Worm (Caenorhabditis elegans) whole organism, L1 larva: ENCODE results near the gene Y50D4A.4.

Experiments
- C16A3.4 ChIP-seq: fragments of 150-350 bp; optimal IDR thresholded peaks from 2 replicates; lab custom pipeline; 2014; ENCODE audit warnings: missing biosample characterization, missing genetic modification characterization
- F16B12.6 ChIP-seq: fragments of 150-350 bp; optimal IDR thresholded peaks from 2 replicates; lab custom pipeline; 2014; ENCODE audit warnings: missing biosample characterization, missing genetic modification characterization
- alr-1 ChIP-seq: fragments of 200-800 bp; sonication (Bioruptor generic); optimal IDR thresholded peaks from 2 replicates; lab custom pipeline; 2018; ENCODE audit warnings: borderline replicate concordance, mild to moderate bottlenecking, missing genetic modification characterization, missing compliant biosample characterization
- blmp-1 ChIP-seq: fragments of 150-350 bp; optimal IDR thresholded peaks from 2 replicates; lab custom pipeline; 2014; ENCODE audit warnings: missing biosample characterization, missing genetic modification characterization
- ceh-82 ChIP-seq, 3 experiments: fragments of 150-350 bp in 1 of 3; sonication (generic microtip) in 2 of 3; optimal IDR thresholded peaks; 2 replicates each; lab custom pipeline; 2014 to 2017; ENCODE audit warnings: missing biosample characterization in 3 of 3, missing genetic modification characterization in 3 of 3
- ceh-88 ChIP-seq: fragments of 200-800 bp; sonication (Bioruptor generic); IDR thresholded peaks from 2 replicates; pipeline ENCODE4 v1.3.6; 2022; ENCODE audit warnings: missing genetic modification characterization, missing compliant biosample characterization
- dpl-1 ChIP-seq, 3 experiments: fragments of 150-350 bp in 2 of 3; sonication (generic microtip) in 1 of 3; optimal IDR thresholded peaks; 2 replicates each; lab custom pipeline; 2014 to 2017; ENCODE audit warnings: missing biosample characterization in 3 of 3, missing genetic modification characterization in 3 of 3, missing genetic modification reagents in 3 of 3
- dsc-1 ChIP-seq: sonication (generic microtip); optimal IDR thresholded peaks from 2 replicates; lab custom pipeline; 2016; ENCODE audit warnings: mild to moderate bottlenecking, missing genetic modification characterization, missing compliant biosample characterization
- efl-1 ChIP-seq, 4 experiments: fragments of 150-350 bp; optimal IDR thresholded peaks in 3 of 4; peaks in 1 of 4; 1 replicate in 1 of 4; 2 replicates in 3 of 4; lab custom pipeline; 2014; ENCODE audit warnings: missing biosample characterization in 2 of 4, missing genetic modification characterization in 2 of 4, missing genetic modification reagents in 2 of 4
- egl-13 ChIP-seq: sonication (generic microtip); optimal IDR thresholded peaks from 2 replicates; lab custom pipeline; 2016; ENCODE audit warnings: missing genotype, missing genetic modification reagents, missing genetic modification characterization, missing compliant biosample characterization
- elt-2 ChIP-seq: sonication (generic microtip); optimal IDR thresholded peaks from 2 replicates; lab custom pipeline; 2016; ENCODE audit warnings: missing genetic modification characterization, mild to moderate bottlenecking, inconsistent platforms, missing compliant biosample characterization, missing genetic modification reagents
- fkh-8 ChIP-seq: sonication (generic microtip); optimal IDR thresholded peaks from 2 replicates; lab custom pipeline; 2016; ENCODE audit warnings: mild to moderate bottlenecking, missing genetic modification characterization, missing compliant biosample characterization
- isw-1 ChIP-seq: fragments of 200-800 bp; sonication (Bioruptor generic); IDR thresholded peaks from 2 replicates; pipeline ENCODE4 v1.3.6; 2022; ENCODE audit warnings: missing genetic modification characterization, missing compliant biosample characterization
- lin-13 ChIP-seq: fragments of 150-350 bp; optimal IDR thresholded peaks from 2 replicates; lab custom pipeline; 2014; ENCODE audit warnings: missing biosample characterization, missing genetic modification reagents, missing genetic modification characterization
- lin-14 ChIP-seq: fragments of 200-800 bp; sonication (Bioruptor generic); optimal IDR thresholded peaks from 2 replicates; lab custom pipeline; 2018; ENCODE audit warnings: mild to moderate bottlenecking, missing genetic modification characterization, moderate library complexity, missing compliant biosample characterization
- lin-35 ChIP-seq, 2 experiments: fragments of 150-350 bp; optimal IDR thresholded peaks; 2 replicates each; lab custom pipeline; 2014; ENCODE audit warnings: missing biosample characterization in 2 of 2, missing genetic modification characterization in 2 of 2, missing genetic modification reagents in 2 of 2
- lsy-2 ChIP-seq, 2 experiments: fragments of 150-350 bp; optimal IDR thresholded peaks; 2 replicates each; lab custom pipeline; 2014; ENCODE audit warnings: missing biosample characterization in 2 of 2, missing genetic modification characterization in 2 of 2
- mab-9 ChIP-seq: fragments of 200-800 bp; sonication (Bioruptor generic); IDR thresholded peaks from 2 replicates; pipeline ENCODE4 v1.3.6; 2022; ENCODE audit warnings: missing genetic modification reagents, missing genetic modification characterization, missing compliant biosample characterization
- nhr-19 ChIP-seq: fragments of 200-800 bp; sonication (Bioruptor generic); conservative IDR thresholded peaks from 2 replicates; pipeline ENCODE4 v1.3.6; 2022; ENCODE audit warnings: missing genetic modification characterization, missing compliant biosample characterization
- nhr-20 ChIP-seq: sonication (generic microtip); optimal IDR thresholded peaks from 2 replicates; lab custom pipeline; 2016; ENCODE audit warnings: mild to moderate bottlenecking, missing genetic modification characterization, missing compliant biosample characterization
- nhr-47 ChIP-seq: sonication (generic microtip); optimal IDR thresholded peaks from 2 replicates; lab custom pipeline; 2016; ENCODE audit warnings: mild to moderate bottlenecking, missing genetic modification characterization, moderate library complexity, missing compliant biosample characterization
- nhr-71 ChIP-seq: sonication (generic microtip); optimal IDR thresholded peaks from 2 replicates; lab custom pipeline; 2016; ENCODE audit warnings: mild to moderate bottlenecking, missing genetic modification characterization, moderate library complexity, missing compliant biosample characterization
- nhr-85 ChIP-seq: sonication (generic microtip); peaks from one replicate; lab custom pipeline; 2016; ENCODE audit warnings: missing genetic modification characterization, inconsistent platforms, missing compliant biosample characterization
- nhr-90 ChIP-seq: sonication (generic microtip); optimal IDR thresholded peaks from 2 replicates; lab custom pipeline; 2016; ENCODE audit warnings: mild to moderate bottlenecking, missing genetic modification characterization, missing compliant biosample characterization; ENCODE audit not compliant: poor library complexity
- pax-3 ChIP-seq: fragments of 200-800 bp; sonication (Bioruptor generic); optimal IDR thresholded peaks from 2 replicates; lab custom pipeline; 2018; ENCODE audit warnings: mild to moderate bottlenecking, missing genetic modification characterization, moderate library complexity, missing compliant biosample characterization
- pqm-1 ChIP-seq: sonication (generic microtip); optimal IDR thresholded peaks from 3 replicates; lab custom pipeline; 2017; ENCODE audit warnings: missing biosample characterization, missing genetic modification characterization
- rnt-1 ChIP-seq: sonication (generic microtip); optimal IDR thresholded peaks from 2 replicates; lab custom pipeline; 2016; ENCODE audit warnings: mild to moderate bottlenecking, missing genetic modification characterization, moderate library complexity, missing compliant biosample characterization
- snu-23 ChIP-seq: sonication (generic microtip); optimal IDR thresholded peaks from 2 replicates; lab custom pipeline; 2016; ENCODE audit warnings: missing genetic modification characterization, missing compliant biosample characterization
- sox-4 ChIP-seq: sonication (generic microtip); optimal IDR thresholded peaks from 2 replicates; lab custom pipeline; 2016; ENCODE audit warnings: missing genetic modification characterization, missing compliant biosample characterization
- swsn-7 ChIP-seq: sonication (generic microtip); optimal IDR thresholded peaks from 2 replicates; lab custom pipeline; 2016; ENCODE audit warnings: missing genetic modification characterization, missing compliant biosample characterization
- tbx-2 ChIP-seq: sonication (generic microtip); optimal IDR thresholded peaks from 2 replicates; lab custom pipeline; 2016; ENCODE audit warnings: missing genetic modification characterization, missing compliant biosample characterization
- tlp-1 ChIP-seq: fragments of 150-350 bp; optimal IDR thresholded peaks from 2 replicates; lab custom pipeline; 2014; ENCODE audit warnings: missing biosample characterization, missing genetic modification characterization
- unc-86 ChIP-seq: sonication (generic microtip); optimal IDR thresholded peaks from 2 replicates; lab custom pipeline; 2016; ENCODE audit warnings: missing genetic modification characterization, missing compliant biosample characterization
- unc-98 ChIP-seq: fragments of 200-800 bp; sonication (Bioruptor generic); IDR thresholded peaks from 2 replicates; pipeline ENCODE4 v1.3.6; 2022; ENCODE audit warnings: missing genetic modification characterization, missing compliant biosample characterization
- vab-15 ChIP-seq: sonication (generic microtip); optimal IDR thresholded peaks from 2 replicates; lab custom pipeline; 2017; ENCODE audit warnings: missing genotype, mild to moderate bottlenecking, missing genetic modification characterization, missing compliant biosample characterization
- xbp-1 ChIP-seq: sonication (generic microtip); optimal IDR thresholded peaks from 2 replicates; lab custom pipeline; 2016; ENCODE audit warnings: missing genetic modification characterization, missing compliant biosample characterization
- zag-1 ChIP-seq: fragments of 150-350 bp; optimal IDR thresholded peaks from 2 replicates; lab custom pipeline; 2014; ENCODE audit warnings: missing biosample characterization, missing genetic modification characterization
- ztf-11 ChIP-seq, 2 experiments: sonication (generic microtip); optimal IDR thresholded peaks; 2 replicates each; lab custom pipeline; 2016 to 2017; ENCODE audit warnings: missing genetic modification characterization in 2 of 2, missing biosample characterization in 1 of 2, missing compliant biosample characterization in 1 of 2

Y50D4A.4 gene

ce11 chrV:1197064-1197724, 1.3 kb upstream of the Y50D4A.4 start:
- peak; percentile 59 for TF ChIP-seq tbx-2 (tag; lab: Kevin White, UChicago)
- peak; percentile 42 for TF ChIP-seq isw-1 (GFP tag; lab: Robert Waterston, UW)
- TF ChIP-seq nhr-85 = peak; percentile 71
- TF ChIP-seq mab-9 = 0 out of 2 replicates have a peak, but pooled peaks have one; percentile 15
- TF ChIP-seq ceh-82 (tag; optimal IDR thresholded peaks at IDR 0.05; lab: Kevin White, UChicago) = peak in 2 of 3 experiments; percentile 8 to 28
- TF ChIP-seq efl-1 (optimal IDR thresholded peaks at IDR 0.05; lab: Kevin White, UChicago) = peak; percentile 83 to 90
- TF ChIP-seq efl-1 (GFP tag; optimal IDR thresholded peaks at IDR 0.05 in 1 of 2; lab: Kevin White, UChicago) = peak; percentile 79 to 97
- TF ChIP-seq F16B12.6 = peak; percentile 34
- TF ChIP-seq unc-98 (GFP tag; lab: Robert Waterston, UW) = peak; percentile 24; the same call in 1 of the 2 replicates
- peak; percentile 53 for TF ChIP-seq nhr-19
- peak; percentile 50 for TF ChIP-seq nhr-90 (tag; lab: Kevin White, UChicago)
- TF ChIP-seq snu-23 (GFP tag; lab: Kevin White, UChicago) = peak; percentile 60
- TF ChIP-seq nhr-20 (tag; lab: Kevin White, UChicago) = peak; percentile 45
- TF ChIP-seq xbp-1 (tag; lab: Kevin White, UChicago) = peak; percentile 34
- peak; percentile 33 to 60 for TF ChIP-seq lsy-2 (tag; optimal IDR thresholded peaks at IDR 0.05; lab: Kevin White, UChicago)
- peak in 1 of 2 experiments; percentile 72 for TF ChIP-seq ztf-11 (tag; optimal IDR thresholded peaks at IDR 0.05; lab: Kevin White, UChicago)
- peak; percentile 77 for TF ChIP-seq lin-14 (GFP tag; lab: Kevin White, UChicago)
- TF ChIP-seq swsn-7 (tag; lab: Kevin White, UChicago) = peak; percentile 52
- peak; percentile 35 for TF ChIP-seq pax-3 (tag; lab: Kevin White, UChicago)
- peak; percentile 53 for TF ChIP-seq fkh-8 (tag; lab: Kevin White, UChicago)
- peak; percentile 38 for TF ChIP-seq egl-13 (tag; lab: Kevin White, UChicago)
- peak; percentile 35 for TF ChIP-seq C16A3.4 (tag; lab: Kevin White, UChicago)
- TF ChIP-seq nhr-47 (tag; lab: Kevin White, UChicago) = peak; percentile 71
- peak; percentile 80 to 88 for TF ChIP-seq lin-35 (GFP tag; optimal IDR thresholded peaks at IDR 0.05; lab: Kevin White, UChicago)
- TF ChIP-seq nhr-71 (tag; lab: Kevin White, UChicago) = peak; percentile 74
- TF ChIP-seq dpl-1 (GFP tag; optimal IDR thresholded peaks at IDR 0.05; lab: Kevin White, UChicago) = peak; percentile 45 to 84 (median 78)
- TF ChIP-seq dsc-1 = peak; percentile 38
- TF ChIP-seq unc-86 (tag; lab: Kevin White, UChicago) = peak; percentile 61
- TF ChIP-seq ceh-88 (GFP tag; lab: Robert Waterston, UW) = peak; percentile 37; the same call in 1 of the 2 replicates
- peak; percentile 70 for TF ChIP-seq rnt-1 (tag; lab: Kevin White, UChicago)
- TF ChIP-seq, all 84 proteins: peak for 29; not testable (repeated sequence) for 55

- no peak for TF ChIP-seq vab-15
- TF ChIP-seq lsy-2 (tag; optimal IDR thresholded peaks at IDR 0.05; lab: Kevin White, UChicago) = no peak
- TF ChIP-seq zag-1 (tag; lab: Kevin White, UChicago) = no peak
- TF ChIP-seq pqm-1 (tag; lab: Kevin White, UChicago) = no peak
- no peak for TF ChIP-seq efl-1 (optimal IDR thresholded peaks at IDR 0.05; lab: Kevin White, UChicago)
- TF ChIP-seq efl-1 (GFP tag; optimal IDR thresholded peaks at IDR 0.05 in 1 of 2; lab: Kevin White, UChicago) = peak in 1 of 2 experiments; percentile 46
- TF ChIP-seq lin-13 (GFP tag; lab: Kevin White, UChicago) = no peak
- TF ChIP-seq blmp-1 (tag; lab: Kevin White, UChicago) = no peak
- TF ChIP-seq, all 84 proteins: peak for 1
Measured at ce11 chrV:1179279-1179678, 16.6 kb downstream of the Y50D4A.4 start, which contains the start of gene F25A2.1. TSS of gene F25A2.1 (plus strand) at chrV:1179579.

DNA sequence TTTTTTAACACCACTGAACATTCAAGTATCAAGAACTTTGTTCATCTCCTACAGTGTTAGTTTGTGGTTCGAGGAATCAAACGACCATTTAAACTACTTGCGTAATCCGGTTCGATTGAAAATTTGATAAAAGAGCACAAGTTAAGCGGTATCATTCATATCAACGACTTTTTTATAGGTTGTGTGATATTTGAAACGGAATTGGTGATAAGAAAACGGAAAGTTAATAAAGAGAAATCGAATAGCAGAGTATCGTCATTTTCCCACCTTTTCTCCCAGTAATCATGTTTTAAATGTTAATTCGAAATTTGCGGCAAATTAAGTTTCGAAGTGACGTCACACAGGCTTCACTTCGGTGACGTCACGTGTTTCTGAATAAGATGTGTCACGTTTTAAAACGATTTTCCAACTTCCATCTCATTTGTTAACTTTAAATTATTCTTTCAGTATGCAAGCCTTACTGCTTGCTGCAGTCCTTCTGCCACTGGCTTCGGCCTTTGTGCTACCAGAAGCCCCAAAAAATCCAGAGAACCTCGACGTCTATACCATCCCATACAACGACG, 19.6 kb downstream of the Y50D4A.4 start, which contains the start of gene T21H3.1:
Gene T21H3.1, plus strand, starts transcription at position 448 of the 563 bp plus-strand sequence.
- TF ChIP-seq tlp-1 (tag; lab: Kevin White, UChicago) (peak; percentile 31), lin-35 (GFP tag; optimal IDR thresholded peaks at IDR 0.05; lab: Kevin White, UChicago) (peak in 1 of 2 experiments; percentile 17), efl-1 (optimal IDR thresholded peaks at IDR 0.05; lab: Kevin White, UChicago) (no peak), efl-1 (GFP tag; optimal IDR thresholded peaks at IDR 0.05 in 1 of 2; lab: Kevin White, UChicago) (peak in 1 of 2 experiments; percentile 26), alr-1 (tag; lab: Kevin White, UChicago) (no peak), sox-4 (tag; lab: Kevin White, UChicago) (no peak), elt-2 (tag; lab: Kevin White, UChicago) (peak; percentile 74), pqm-1 (tag; lab: Kevin White, UChicago) (peak; percentile 31)
